Worm (Caenorhabditis elegans): ENCODE results near the gene acdh-2.

DNA sequence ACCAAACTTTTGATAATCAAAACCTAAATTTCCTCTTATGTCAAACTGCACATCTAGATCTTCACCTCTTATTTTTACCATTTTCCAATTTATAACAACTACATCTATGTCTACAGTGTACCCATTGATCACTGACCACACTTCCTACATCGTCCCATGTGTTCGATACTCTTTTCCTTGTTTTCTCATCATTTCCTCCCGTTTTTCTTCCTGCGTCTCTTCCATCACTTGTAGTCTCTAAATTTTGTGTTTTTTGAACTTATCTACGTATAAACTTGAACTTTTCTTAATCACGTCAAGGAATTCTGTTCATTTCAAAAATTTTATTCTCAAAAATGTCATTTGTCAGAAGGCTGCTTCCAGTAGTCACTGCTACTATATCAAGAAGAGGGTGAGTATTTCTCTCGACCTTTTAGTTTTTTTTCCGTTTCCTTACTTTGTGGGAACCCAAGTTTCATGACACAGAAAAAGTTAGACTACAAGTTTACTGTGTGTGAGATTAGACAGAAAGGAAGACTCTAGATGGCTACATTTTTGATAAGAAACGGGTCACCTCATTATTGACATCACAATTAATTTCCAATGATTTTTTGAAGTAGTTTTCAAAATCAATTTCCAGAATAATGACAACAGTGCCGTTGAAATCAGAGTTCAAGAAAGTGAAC, 24.9 kb upstream of the acdh-2 start:
- TF ChIP-seq ceh-19 (GFP tag; optimal IDR thresholded peaks at IDR 0.05) (no peak), elt-2 (tag; optimal IDR thresholded peaks at IDR 0.05) (no peak), tbx-7 (tag; optimal IDR thresholded peaks at IDR 0.05) (no peak), fkh-10 (GFP tag; optimal IDR thresholded peaks at IDR 0.05) (no peak), ama-1 (optimal IDR thresholded peaks at IDR 0.05) (no peak), hlh-13 (GFP tag; optimal IDR thresholded peaks at IDR 0.05) (no peak), pros-1 (tag; optimal IDR thresholded peaks at IDR 0.05) (no peak)
